Worm (Caenorhabditis elegans) whole organism, midembryonic: Measurements from ENCODE around the gene Y55D9A.2.

Experiments used
- ref-1 ChIP-seq: fragments of 200-800 bp; sonication (Bioruptor generic); conservative IDR thresholded peaks from 2 replicates; pipeline ENCODE4 v1.3.6; 2022; ENCODE audit warnings: missing genetic modification reagents, missing genetic modification characterization, missing compliant biosample characterization
- ztf-29 ChIP-seq: fragments of 200-800 bp; sonication (Bioruptor generic); IDR thresholded peaks from 2 replicates; pipeline ENCODE4 v1.3.6; 2022; ENCODE audit warnings: missing genetic modification reagents, missing genetic modification characterization, missing compliant biosample characterization

DNA sequence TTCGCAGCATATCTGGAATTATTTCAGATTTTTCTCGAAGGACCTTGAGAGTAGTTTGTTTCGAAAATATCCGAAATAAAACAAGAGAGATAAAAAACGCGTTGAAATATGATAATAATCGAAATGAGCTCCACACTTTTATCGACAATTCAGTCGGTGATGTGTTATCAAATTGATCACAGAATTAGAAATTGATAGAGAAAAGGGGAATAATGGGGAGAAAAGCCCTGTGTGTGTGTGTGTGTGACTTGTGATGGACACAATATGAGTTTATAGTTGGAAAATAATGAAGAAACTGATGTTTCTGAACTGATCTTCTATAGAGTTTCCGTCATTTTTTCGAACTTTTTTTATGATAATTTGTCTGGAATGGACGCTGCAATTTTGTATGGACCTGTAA lies 6.1 kb downstream of the Y55D9A.2 start, which contains the start of gene pgp-1:
- TF ChIP-seq ztf-29 (GFP tag; lab: Robert Waterston, UW) (no peak), ref-1 (GFP tag; lab: Robert Waterston, UW) (no peak)
